Worm (Caenorhabditis elegans) whole organism, young adult: ENCODE results near the gene W08E12.4.

Experiments
- B0261.1 ChIP-seq: sonication (generic microtip); optimal IDR thresholded peaks from 2 replicates; lab custom pipeline; 2016; ENCODE audit warnings: mild to moderate bottlenecking, missing genetic modification characterization, moderate library complexity, missing compliant biosample characterization
- C17E4.6 ChIP-seq: fragments of 200-800 bp; sonication (Bioruptor generic); IDR thresholded peaks from 2 replicates; pipeline ENCODE4 v1.3.6; 2022; ENCODE audit warnings: missing genetic modification reagents, missing genetic modification characterization, missing compliant biosample characterization
- F52B5.7 ChIP-seq: sonication (generic microtip); optimal IDR thresholded peaks from 2 replicates; lab custom pipeline; 2016; ENCODE audit warnings: mild to moderate bottlenecking, missing genetic modification characterization, missing compliant biosample characterization
- F57A8.1 ChIP-seq: fragments of 200-800 bp; sonication (Bioruptor generic); optimal IDR thresholded peaks from 2 replicates; lab custom pipeline; 2018; ENCODE audit warnings: mild to moderate bottlenecking, missing genetic modification characterization, moderate library complexity, missing compliant biosample characterization
- K11D2.4 ChIP-seq: fragments of 200-800 bp; sonication (Bioruptor generic); IDR thresholded peaks from 2 replicates; pipeline ENCODE4 v1.3.6; 2022; ENCODE audit warnings: missing genetic modification reagents, missing genetic modification characterization, missing compliant biosample characterization
- K12H6.12 ChIP-seq: fragments of 200-800 bp; sonication (Bioruptor generic); optimal IDR thresholded peaks from 2 replicates; lab custom pipeline; 2018; ENCODE audit warnings: mild to moderate bottlenecking, missing genetic modification characterization, missing compliant biosample characterization
- T07F8.4 ChIP-seq: sonication (generic microtip); optimal IDR thresholded peaks from 2 replicates; lab custom pipeline; 2016; ENCODE audit warnings: mild to moderate bottlenecking, missing genetic modification characterization, moderate library complexity, missing compliant biosample characterization
- Y53F4B.3 ChIP-seq: fragments of 200-800 bp; sonication (Bioruptor generic); IDR thresholded peaks from 2 replicates; pipeline ENCODE4 v1.3.6; 2022; ENCODE audit warnings: missing genetic modification reagents, missing genetic modification characterization, missing compliant biosample characterization
- Y53G8AR.9 ChIP-seq: fragments of 200-800 bp; sonication (Bioruptor generic); conservative IDR thresholded peaks from 2 replicates; pipeline ENCODE4 v1.3.6; 2022; ENCODE audit warnings: missing genetic modification reagents, missing genetic modification characterization, missing compliant biosample characterization
- Y67H2A.10 ChIP-seq: fragments of 200-800 bp; sonication (Bioruptor generic); conservative IDR thresholded peaks from 2 replicates; pipeline ENCODE4 v1.3.6; 2022; ENCODE audit warnings: missing genetic modification reagents, missing genetic modification characterization, missing compliant biosample characterization
- Y79H2A.3 ChIP-seq: fragments of 200-800 bp; sonication (Bioruptor generic); conservative IDR thresholded peaks from 2 replicates; pipeline ENCODE4 v1.3.6; 2022; ENCODE audit warnings: missing genetic modification reagents, missing genetic modification characterization, missing compliant biosample characterization
- akir-1 ChIP-seq: fragments of 200-800 bp; sonication (Bioruptor generic); optimal IDR thresholded peaks from 2 replicates; lab custom pipeline; 2018; ENCODE audit warnings: mild to moderate bottlenecking, missing genetic modification characterization, moderate library complexity, missing compliant biosample characterization
- ama-1 ChIP-seq, 3 experiments: fragments of 150-350 bp in 1 of 3; sonication (generic microtip) in 2 of 3; optimal IDR thresholded peaks; 2 replicates each; lab custom pipeline; 2014 to 2018; ENCODE audit warnings: missing biosample characterization in 2 of 3, missing genetic modification characterization in 2 of 3, missing genetic modification reagents in 2 of 3
- aptf-3 ChIP-seq: fragments of 200-800 bp; sonication (Bioruptor generic); IDR thresholded peaks from 2 replicates; pipeline ENCODE4 v1.3.6; 2022; ENCODE audit warnings: missing genetic modification characterization, missing compliant biosample characterization
- athp-1 ChIP-seq: sonication (generic microtip); optimal IDR thresholded peaks from 2 replicates; lab custom pipeline; 2017; ENCODE audit warnings: mild to moderate bottlenecking, missing genetic modification characterization, missing compliant biosample characterization
- attf-3 ChIP-seq: fragments of 200-800 bp; sonication (Bioruptor generic); conservative IDR thresholded peaks from 2 replicates; pipeline ENCODE4 v1.3.6; 2022; ENCODE audit warnings: missing genetic modification reagents, missing genetic modification characterization, missing compliant biosample characterization
- attf-5 ChIP-seq: fragments of 200-800 bp; sonication (Bioruptor generic); optimal IDR thresholded peaks from 2 replicates; lab custom pipeline; 2018; ENCODE audit warnings: mild to moderate bottlenecking, missing genetic modification characterization, missing compliant biosample characterization
- bed-2 ChIP-seq: fragments of 200-800 bp; sonication (Bioruptor generic); IDR thresholded peaks from 2 replicates; pipeline ENCODE4 v1.3.6; 2022; ENCODE audit warnings: missing genetic modification reagents, missing genetic modification characterization, missing compliant biosample characterization
- ceh-40 ChIP-seq: fragments of 200-800 bp; sonication (Bioruptor generic); IDR thresholded peaks from 2 replicates; pipeline ENCODE4 v1.3.6; 2022; ENCODE audit warnings: missing genetic modification characterization, missing compliant biosample characterization
- ceh-79 ChIP-seq: sonication (generic microtip); optimal IDR thresholded peaks from 2 replicates; lab custom pipeline; 2017; ENCODE audit warnings: mild to moderate bottlenecking, missing genetic modification characterization, missing compliant biosample characterization
- dox-1 ChIP-seq: fragments of 200-800 bp; sonication (Bioruptor generic); IDR thresholded peaks from 2 replicates; pipeline ENCODE4 v1.3.6; 2022; ENCODE audit warnings: missing genetic modification reagents, missing genetic modification characterization, missing compliant biosample characterization
- egl-44 ChIP-seq: fragments of 200-800 bp; sonication (Bioruptor generic); IDR thresholded peaks from 2 replicates; pipeline ENCODE4 v1.3.6; 2022; ENCODE audit warnings: missing genetic modification reagents, missing genetic modification characterization, missing compliant biosample characterization
- ets-4 ChIP-seq: fragments of 200-800 bp; sonication (Bioruptor generic); optimal IDR thresholded peaks from 2 replicates; lab custom pipeline; 2018; ENCODE audit warnings: mild to moderate bottlenecking, missing genetic modification characterization, missing compliant biosample characterization
- him-1 ChIP-seq: sonication (generic microtip); optimal IDR thresholded peaks from 2 replicates; lab custom pipeline; 2016; ENCODE audit warnings: missing genotype, missing genetic modification reagents, missing genetic modification characterization, missing compliant biosample characterization
- hlh-26 ChIP-seq: fragments of 200-800 bp; sonication (Bioruptor generic); conservative IDR thresholded peaks from 2 replicates; pipeline ENCODE4 v1.3.6; 2022; ENCODE audit warnings: missing genetic modification reagents, missing genetic modification characterization, missing compliant biosample characterization
- hmg-1.2 ChIP-seq: fragments of 200-800 bp; sonication (Bioruptor generic); IDR thresholded peaks from 2 replicates; pipeline ENCODE4 v1.3.6; 2022; ENCODE audit warnings: missing genetic modification reagents, missing genetic modification characterization, missing compliant biosample characterization
- hsf-1 ChIP-seq: fragments of 200-800 bp; sonication (Bioruptor generic); IDR thresholded peaks from 2 replicates; pipeline ENCODE4 v1.3.6; 2022; ENCODE audit warnings: missing genetic modification reagents, missing genetic modification characterization, missing compliant biosample characterization
- let-526 ChIP-seq: fragments of 200-800 bp; sonication (Bioruptor generic); IDR thresholded peaks from 2 replicates; pipeline ENCODE4 v1.3.6; 2022; ENCODE audit warnings: missing genetic modification reagents, missing genetic modification characterization, missing compliant biosample characterization
- let-607 ChIP-seq, 2 experiments: fragments of 200-800 bp in 1 of 2; sonication (Bioruptor generic) in 1 of 2; sonication (generic microtip) in 1 of 2; optimal IDR thresholded peaks; 2 replicates each; lab custom pipeline; 2016 to 2018; ENCODE audit warnings: mild to moderate bottlenecking in 2 of 2, missing compliant biosample characterization in 2 of 2, missing genetic modification characterization in 2 of 2, moderate library complexity in 2 of 2, missing genotype in 1 of 2
- lsy-27 ChIP-seq: sonication (generic microtip); optimal IDR thresholded peaks from 2 replicates; lab custom pipeline; 2017; ENCODE audit warnings: missing genetic modification characterization, mild to moderate bottlenecking, missing compliant biosample characterization, antibody characterized with exemption, missing genotype, borderline replicate concordance; ENCODE audit not compliant: insufficient read depth
- mes-4 ChIP-seq: sonication (generic microtip); optimal IDR thresholded peaks from 2 replicates; lab custom pipeline; 2016; ENCODE audit warnings: missing genotype, missing genetic modification characterization, missing compliant biosample characterization
- nfya-2 ChIP-seq: fragments of 200-800 bp; sonication (Bioruptor generic); IDR thresholded peaks from 2 replicates; pipeline ENCODE4 v1.3.6; 2022; ENCODE audit warnings: missing genetic modification reagents, missing genetic modification characterization, missing compliant biosample characterization
- nhr-120 ChIP-seq: fragments of 200-800 bp; sonication (Bioruptor generic); IDR thresholded peaks from 2 replicates; pipeline ENCODE4 v1.3.6; 2022; ENCODE audit warnings: missing genetic modification characterization, missing compliant biosample characterization
- nhr-179 ChIP-seq: sonication (generic microtip); optimal IDR thresholded peaks from 2 replicates; lab custom pipeline; 2016; ENCODE audit warnings: mild to moderate bottlenecking, missing genetic modification characterization, missing compliant biosample characterization
- nhr-27 ChIP-seq: fragments of 200-800 bp; sonication (Bioruptor generic); optimal IDR thresholded peaks from 2 replicates; lab custom pipeline; 2018; ENCODE audit warnings: mild to moderate bottlenecking, missing genetic modification characterization, moderate library complexity, missing compliant biosample characterization
- pha-4 ChIP-seq: fragments of 150-350 bp; sonication (generic microtip); optimal IDR thresholded peaks from 2 replicates; lab custom pipeline; 2014; ENCODE audit warnings: missing biosample characterization, missing genetic modification reagents, missing genetic modification characterization
- repo-1 ChIP-seq: sonication (generic microtip); optimal IDR thresholded peaks from 2 replicates; lab custom pipeline; 2017; ENCODE audit warnings: mild to moderate bottlenecking, missing genetic modification characterization, missing compliant biosample characterization
- sdz-38 ChIP-seq: sonication (generic microtip); optimal IDR thresholded peaks from 2 replicates; lab custom pipeline; 2016; ENCODE audit warnings: missing genotype, missing genetic modification characterization, missing compliant biosample characterization
- snpc-1.3 ChIP-seq: sonication (generic microtip); optimal IDR thresholded peaks from 2 replicates; lab custom pipeline; 2017; ENCODE audit warnings: missing genetic modification characterization, mild to moderate bottlenecking, missing compliant biosample characterization, antibody characterized with exemption, moderate library complexity, missing genotype, missing genetic modification reagents; ENCODE audit not compliant: insufficient read depth
- snpc-4 ChIP-seq, 5 experiments: fragments of 150-350 bp in 1 of 5; sonication (generic microtip) in 4 of 5; optimal IDR thresholded peaks; 2 replicates each; lab custom pipeline; 2014 to 2018; ENCODE audit warnings: missing genetic modification characterization in 5 of 5, missing biosample characterization in 3 of 5, antibody characterized with exemption in 2 of 5, mild to moderate bottlenecking in 2 of 5, missing compliant biosample characterization in 2 of 5, missing genotype in 2 of 5, moderate library complexity in 2 of 5, missing genetic modification reagents in 1 of 5
- tlf-1 ChIP-seq: fragments of 200-800 bp; sonication (Bioruptor generic); optimal IDR thresholded peaks from 2 replicates; lab custom pipeline; 2018; ENCODE audit warnings: mild to moderate bottlenecking, missing genetic modification characterization, missing compliant biosample characterization
- zim-3 ChIP-seq: sonication (generic microtip); optimal IDR thresholded peaks from 2 replicates; lab custom pipeline; 2017; ENCODE audit warnings: mild to moderate bottlenecking, missing genetic modification characterization, moderate library complexity, missing compliant biosample characterization
- ztf-22 ChIP-seq: fragments of 200-800 bp; sonication (Bioruptor generic); optimal IDR thresholded peaks from 2 replicates; lab custom pipeline; 2018; ENCODE audit warnings: mild to moderate bottlenecking, missing genetic modification characterization, moderate library complexity, missing compliant biosample characterization
- ztf-25 ChIP-seq: fragments of 200-800 bp; sonication (Bioruptor generic); IDR thresholded peaks from 2 replicates; pipeline ENCODE4 v1.3.6; 2022; ENCODE audit warnings: missing genetic modification reagents, missing genetic modification characterization, missing compliant biosample characterization
- ztf-3 ChIP-seq: fragments of 200-800 bp; sonication (Bioruptor generic); optimal IDR thresholded peaks from 2 replicates; lab custom pipeline; 2018; ENCODE audit warnings: mild to moderate bottlenecking, missing genetic modification characterization, missing compliant biosample characterization

The W08E12.4 gene

DNA sequence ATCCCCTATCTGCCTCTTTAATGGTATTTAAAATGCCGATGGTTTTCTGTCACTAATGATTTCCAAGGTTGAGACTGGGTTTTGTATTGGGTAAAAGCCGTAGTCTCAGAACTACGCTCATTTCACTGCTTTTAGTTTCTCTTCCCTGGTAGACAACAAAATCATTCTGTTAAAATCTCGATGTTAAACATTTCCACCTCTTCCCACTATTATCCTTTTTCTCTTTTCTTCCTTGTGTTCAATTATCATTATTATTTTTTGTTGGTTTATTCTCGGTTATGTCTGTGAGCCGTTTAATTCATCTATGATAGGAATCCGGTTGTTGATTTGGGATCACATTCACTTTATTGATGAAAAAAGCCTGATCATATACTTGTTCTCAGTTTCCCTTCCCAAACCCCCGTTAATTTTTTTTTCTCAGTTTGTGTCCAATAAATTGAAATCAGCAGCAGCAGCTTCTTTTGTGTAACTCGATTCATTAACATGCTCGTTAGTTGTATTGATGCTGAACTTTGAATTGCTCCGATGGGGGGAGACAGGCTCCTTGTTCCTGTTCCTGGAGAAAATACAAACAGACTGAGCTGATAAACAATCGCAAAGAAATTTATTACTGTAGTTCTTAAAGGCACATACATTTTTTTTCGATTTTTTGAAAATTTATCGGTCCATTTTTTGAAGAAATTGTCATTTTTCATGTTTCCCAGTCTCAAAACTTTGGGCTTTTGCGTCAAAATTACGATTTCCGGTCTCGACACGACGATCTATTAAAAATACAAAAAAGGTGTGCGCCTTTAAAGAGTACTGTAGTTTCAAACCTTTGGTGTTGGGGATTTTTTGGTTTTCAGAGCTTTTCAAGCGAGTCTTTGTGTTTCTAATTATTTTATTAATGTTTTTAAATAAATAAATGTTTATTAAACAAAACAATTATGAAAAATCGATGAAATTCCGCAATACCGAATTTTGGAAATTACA is 5.3 kb upstream of the W08E12.4 start (continued):
- TF ChIP-seq zim-3 (tag; lab: Kevin White, UChicago) (peak; percentile 45), him-1 (tag; lab: Kevin White, UChicago) (no peak), lsy-27 (no peak), Y53F4B.3 (GFP tag; lab: Robert Waterston, UW) (no peak), Y53G8AR.9 (GFP tag; lab: Robert Waterston, UW) (peak; percentile 61; the same call in 1 of the 2 replicates), hlh-26 (GFP tag; lab: Robert Waterston, UW) (no peak), repo-1 (tag; lab: Kevin White, UChicago) (peak; percentile 37), nfya-2 (GFP tag; lab: Robert Waterston, UW) (no peak), ama-1 (optimal IDR thresholded peaks at IDR 0.05; lab: Kevin White, UChicago) (no peak), ama-1 (GFP tag; optimal IDR thresholded peaks at IDR 0.05; lab: Kevin White, UChicago) (peak in 1 of 2 experiments; percentile 79), hmg-1.2 (GFP tag; lab: Robert Waterston, UW) (no peak; the same call in 1 of the 2 replicates), ets-4 (GFP tag; lab: Kevin White, UChicago) (no peak), F57A8.1 (no peak), nhr-179 (no peak), attf-3 (GFP tag; lab: Robert Waterston, UW) (no peak), ceh-79 (tag; lab: Kevin White, UChicago) (peak; percentile 62), attf-5 (GFP tag; lab: Kevin White, UChicago) (peak; percentile 22), dox-1 (GFP tag; lab: Robert Waterston, UW) (no peak), K12H6.12 (tag; lab: Kevin White, UChicago) (no peak), ztf-3 (no peak), nhr-27 (tag; lab: Kevin White, UChicago) (peak; percentile 69), akir-1 (GFP tag; lab: Kevin White, UChicago) (no peak), aptf-3 (GFP tag; lab: Robert Waterston, UW) (0 out of 2 replicates have a peak, but pooled peaks have one; percentile 77), snpc-4 (GFP tag; optimal IDR thresholded peaks at IDR 0.05; lab: Kevin White, UChicago) (no peak), snpc-4 (tag; optimal IDR thresholded peaks at IDR 0.05; lab: Kevin White, UChicago) (peak in 2 of 4 experiments; percentile 25 to 31), C17E4.6 (GFP tag; lab: Robert Waterston, UW) (no peak), ztf-22 (no peak), bed-2 (GFP tag; lab: Robert Waterston, UW) (no peak), let-607 (tag; optimal IDR thresholded peaks at IDR 0.05; lab: Kevin White, UChicago) (no peak), nhr-120 (GFP tag; lab: Robert Waterston, UW) (no peak), T07F8.4 (no peak), K11D2.4 (GFP tag; lab: Robert Waterston, UW) (no peak), Y79H2A.3 (GFP tag; lab: Robert Waterston, UW) (no peak), pha-4 (no peak), F52B5.7 (tag; lab: Kevin White, UChicago) (peak; percentile 47), Y67H2A.10 (no peak), mes-4 (tag; lab: Kevin White, UChicago) (peak; percentile 50), snpc-1.3 (tag; lab: Kevin White, UChicago) (peak; percentile 40), sdz-38 (tag; lab: Kevin White, UChicago) (no peak), B0261.1 (no peak), athp-1 (tag; lab: Kevin White, UChicago) (peak; percentile 78), let-526 (GFP tag; lab: Robert Waterston, UW) (no peak), ceh-40 (GFP tag; lab: Robert Waterston, UW) (no peak), tlf-1 (GFP tag; lab: Kevin White, UChicago) (peak; percentile 45), egl-44 (no peak), ztf-25 (GFP tag; lab: Robert Waterston, UW) (no peak), hsf-1 (GFP tag; lab: Robert Waterston, UW) (peak; percentile 44; the same call in 1 of the 2 replicates)
